Worm (Caenorhabditis elegans): ENCODE measurements around the gene srbc-1.

Gene srbc-1

ce11 chrV:3320005-3320404, 18.2 kb upstream of the srbc-1 start, which contains the start of gene F35F10.14:
Gene F35F10.14 (minus strand): TSS chrV:3320105.
- TF ChIP-seq ztf-28 (GFP tag; IDR thresholded peaks at IDR 0.05) (0 out of 2 replicates have a peak, but pooled peaks have one; percentile 26), F57A8.1 (GFP tag; optimal IDR thresholded peaks at IDR 0.05) (no peak)

- TF ChIP-seq xnd-1 (tag; optimal IDR thresholded peaks at IDR 0.05) (no peak), K12H6.12 (tag; optimal IDR thresholded peaks at IDR 0.05) (no peak), ekl-4 (GFP tag; IDR thresholded peaks at IDR 0.05) (no peak), T26A5.8 (tag; optimal IDR thresholded peaks at IDR 0.05) (no peak), B0019.2 (GFP tag; conservative IDR thresholded peaks at IDR 0.05) (no peak), akir-1 (GFP tag; optimal IDR thresholded peaks at IDR 0.05) (no peak), unc-130 (GFP tag; optimal IDR thresholded peaks at IDR 0.05) (no peak)
These were observed 17.2 kb upstream of the srbc-1 start, which contains the start of gene F35F10.13 for ce11 chrV:3318975-3319374. Gene F35F10.13 (minus strand): TSS chrV:3319075.

ce11 chrV:3316108-3316507, 14.3 kb upstream of the srbc-1 start, which contains the start of gene F35F10.1:
Gene F35F10.1 (plus strand): TSS chrV:3316307.
- TF ChIP-seq madf-3 (GFP tag; IDR thresholded peaks at IDR 0.05) (0 out of 2 replicates have a peak, but pooled peaks have one; percentile 50), bed-1 (GFP tag; IDR thresholded peaks at IDR 0.05) (0 out of 2 replicates have a peak, but pooled peaks have one; percentile 84), Y53G8AR.9 (GFP tag; conservative IDR thresholded peaks at IDR 0.05) (no peak)

ce11 chrV:3315308-3315707, 13.5 kb upstream of the srbc-1 start, which contains the start of gene arrd-19:
Gene arrd-19 (minus strand): TSS chrV:3315516.
- TF ChIP-seq B0261.1 (tag; optimal IDR thresholded peaks at IDR 0.05), result no peak
- TF ChIP-seq F57C9.4 (tag; optimal IDR thresholded peaks at IDR 0.05), result no peak
- TF ChIP-seq ztf-26 (tag; optimal IDR thresholded peaks at IDR 0.05), result peak; percentile 21
- TF ChIP-seq lir-1 (GFP tag; conservative IDR thresholded peaks at IDR 0.05), result no peak
- peak; percentile 32 for TF ChIP-seq lin-54 (GFP tag; optimal IDR thresholded peaks at IDR 0.05)
- TF ChIP-seq ets-4 (GFP tag; optimal IDR thresholded peaks at IDR 0.05), result no peak
- TF ChIP-seq efl-1 (GFP tag; optimal IDR thresholded peaks at IDR 0.05), result no peak
- peak; percentile 73 for TF ChIP-seq nhr-80 (tag; optimal IDR thresholded peaks at IDR 0.05)
- TF ChIP-seq ekl-4 (GFP tag; IDR thresholded peaks at IDR 0.05), result peak; percentile 43; the same call in 1 of the 2 replicates
- TF ChIP-seq bed-1 (GFP tag; IDR thresholded peaks at IDR 0.05), result no peak
- TF ChIP-seq chd-7 (tag; optimal IDR thresholded peaks at IDR 0.05), result peak; percentile 8
- TF ChIP-seq snpc-1.3 (tag; optimal IDR thresholded peaks at IDR 0.05; ENCODE audit: insufficient read depth), result no peak
- 0 out of 2 replicates have a peak, but pooled peaks have one; percentile 64 for TF ChIP-seq lag-1 (GFP tag; IDR thresholded peaks at IDR 0.05)
- TF ChIP-seq let-526 (GFP tag; IDR thresholded peaks at IDR 0.05), result peak; percentile 57; the same call in 1 of the 2 replicates
- peak; percentile 51; the same call in 1 of the 2 replicates for TF ChIP-seq Y56A3A.18 (GFP tag; IDR thresholded peaks at IDR 0.05)
- peak; percentile 49; the same call in 1 of the 2 replicates for TF ChIP-seq rcor-1 (GFP tag; IDR thresholded peaks at IDR 0.05)
- TF ChIP-seq cebp-1 (GFP tag; IDR thresholded peaks at IDR 0.05), result peak; percentile 47; the same call in 1 of the 2 replicates
- TF ChIP-seq cebp-1 (tag; optimal IDR thresholded peaks at IDR 0.05), result no peak
- peak; percentile 36 for TF ChIP-seq tbp1 (GFP tag; optimal IDR thresholded peaks at IDR 0.05)
- no peak for TF ChIP-seq nfya-1 (tag; optimal IDR thresholded peaks at IDR 0.05; ENCODE audit: borderline replicate concordance, insufficient read depth)
- no peak for TF ChIP-seq mel-28 (tag; optimal IDR thresholded peaks at IDR 0.05; ENCODE audit: borderline replicate concordance)
- peak; percentile 49; the same call in 1 of the 2 replicates for TF ChIP-seq zfh-2 (GFP tag; conservative IDR thresholded peaks at IDR 0.05)
- peak; percentile 52 for TF ChIP-seq K12H6.12 (tag; optimal IDR thresholded peaks at IDR 0.05)
- TF ChIP-seq F52B5.7 (tag; optimal IDR thresholded peaks at IDR 0.05), result no peak
- TF ChIP-seq nfyb-1 (GFP tag; IDR thresholded peaks at IDR 0.05), result peak; percentile 73; the same call in 1 of the 2 replicates
- TF ChIP-seq dox-1 (GFP tag; IDR thresholded peaks at IDR 0.05), result peak; percentile 97
- peak; percentile 52; the same call in 1 of the 2 replicates for TF ChIP-seq hmg-20 (GFP tag; IDR thresholded peaks at IDR 0.05)
- TF ChIP-seq pbrm-1 (GFP tag; IDR thresholded peaks at IDR 0.05), result peak; percentile 66; the same call in 1 of the 2 replicates
- TF ChIP-seq ceh-100 (GFP tag; IDR thresholded peaks at IDR 0.05), result peak; percentile 48; the same call in 1 of the 2 replicates
- no peak for TF ChIP-seq snpc-4 (GFP tag; optimal IDR thresholded peaks at IDR 0.05)
- peak in 2 of 4 experiments; percentile 5 to 10 for TF ChIP-seq snpc-4 (tag; optimal IDR thresholded peaks at IDR 0.05)
- no peak for TF ChIP-seq F33H1.4 (GFP tag; IDR thresholded peaks at IDR 0.05)
- TF ChIP-seq attf-3 (GFP tag; conservative IDR thresholded peaks at IDR 0.05), result peak; percentile 42

Data from whole organism, young adult.